Fruit fly (Drosophila melanogaster) whole organism, embryonic: ENCODE results near the gene yellow-f2.
A peak's percentile ranks its signal among the peaks of the same experiment; 100 is the strongest.

ENCODE experiments used
- Abd-B ChIP-seq: fragments of 200-800 bp; sonication (Bioruptor generic); optimal IDR thresholded peaks from 2 replicates; lab custom pipeline; 2018; ENCODE audit warnings: missing biosample characterization, mild to moderate bottlenecking, missing genetic modification characterization, moderate library complexity
- Blimp-1 ChIP-seq: fragments of 200-800 bp; sonication (Bioruptor generic); optimal IDR thresholded peaks from 3 replicates; lab custom pipeline; 2018; ENCODE audit warnings: missing biosample characterization, missing genetic modification characterization, mild to moderate bottlenecking, moderate library complexity, missing genetic modification reagents
- CG11093 ChIP-seq: fragments of 200-800 bp; sonication (Bioruptor generic); IDR thresholded peaks from 3 replicates; pipeline ENCODE4 v1.3.6; 2022; ENCODE audit warnings: missing biosample characterization, missing genetic modification characterization
- CG11456 ChIP-seq: fragments of 200-800 bp; sonication (Bioruptor generic); IDR thresholded peaks from 3 replicates; pipeline ENCODE4 v1.3.6; 2022; ENCODE audit warnings: missing biosample characterization, missing genetic modification characterization
- CG12155 ChIP-seq: fragments of 200-800 bp; sonication (Bioruptor generic); optimal IDR thresholded peaks from 3 replicates; lab custom pipeline; 2016; ENCODE audit warnings: missing biosample characterization, missing genetic modification characterization
- CG1233 ChIP-seq: fragments of 200-800 bp; sonication (Bioruptor generic); optimal IDR thresholded peaks from 4 replicates; lab custom pipeline; 2018; ENCODE audit warnings: missing biosample characterization, mild to moderate bottlenecking, missing genetic modification characterization
- CG12659 ChIP-seq: fragments of 200-800 bp; sonication (Bioruptor generic); optimal IDR thresholded peaks from 3 replicates; lab custom pipeline; 2017; ENCODE audit warnings: mild to moderate bottlenecking, missing biosample characterization, missing genetic modification reagents, missing genetic modification characterization
- CG14014 ChIP-seq: fragments of 200-800 bp; sonication (Bioruptor generic); IDR thresholded peaks from 2 replicates; pipeline ENCODE4 v1.3.6; 2022; ENCODE audit warnings: missing biosample characterization, missing genetic modification characterization
- CG2120 ChIP-seq: fragments of 200-800 bp; sonication (Bioruptor generic); optimal IDR thresholded peaks from 3 replicates; lab custom pipeline; 2016; ENCODE audit warnings: missing biosample characterization, missing genetic modification characterization
- CG2129 ChIP-seq: fragments of 200-800 bp; sonication (Bioruptor generic); IDR thresholded peaks from 2 replicates; pipeline ENCODE4 v1.3.6; 2022; ENCODE audit warnings: missing biosample characterization, missing genetic modification characterization; ENCODE audit not compliant: partially characterized antibody
- CG2875 ChIP-seq: fragments of 200-800 bp; sonication (Bioruptor generic); optimal IDR thresholded peaks from 2 replicates; lab custom pipeline; 2017; ENCODE audit warnings: missing biosample characterization, mild to moderate bottlenecking, missing genetic modification characterization, missing genetic modification reagents
- CG3281 ChIP-seq: fragments of 200-800 bp; sonication (Bioruptor generic); optimal IDR thresholded peaks from 3 replicates; lab custom pipeline; 2017; ENCODE audit warnings: missing biosample characterization, mild to moderate bottlenecking, missing genetic modification characterization
- CG3726 ChIP-seq: fragments of 200-800 bp; sonication (Bioruptor generic); IDR thresholded peaks from 3 replicates; pipeline ENCODE4, ENCODE4 v1.3.6; 2022; ENCODE audit warnings: missing biosample characterization, missing genetic modification characterization
- CG5180 ChIP-seq: fragments of 200-800 bp; sonication (Bioruptor generic); optimal IDR thresholded peaks from 3 replicates; lab custom pipeline; 2017; ENCODE audit warnings: missing biosample characterization, missing genetic modification characterization, mild to moderate bottlenecking, moderate library complexity, missing genetic modification reagents
- CG6175 ChIP-seq: fragments of 200-800 bp; sonication (Bioruptor generic); IDR thresholded peaks from 3 replicates; pipeline ENCODE4 v1.3.6; 2022; ENCODE audit warnings: missing biosample characterization, missing genetic modification characterization
- CG6854 ChIP-seq: fragments of 200-800 bp; sonication (Bioruptor generic); optimal IDR thresholded peaks from 3 replicates; lab custom pipeline; 2017; ENCODE audit warnings: missing biosample characterization, mild to moderate bottlenecking, missing genetic modification characterization
- Camta ChIP-seq: fragments of 200-800 bp; sonication (Bioruptor generic); optimal IDR thresholded peaks from 2 replicates; lab custom pipeline; 2016; ENCODE audit warnings: missing biosample characterization, missing genetic modification characterization
- Chrac-16 ChIP-seq: fragments of 200-800 bp; sonication (Bioruptor generic); optimal IDR thresholded peaks from 3 replicates; lab custom pipeline; 2016; ENCODE audit warnings: missing biosample characterization, missing genetic modification characterization
- Dbx ChIP-seq: fragments of 200-800 bp; sonication (Bioruptor generic); IDR thresholded peaks from 3 replicates; pipeline ENCODE4 v1.3.6; 2022; ENCODE audit warnings: missing biosample characterization, missing genetic modification characterization
- Deaf1 ChIP-seq: fragments of 200-800 bp; optimal IDR thresholded peaks from 3 replicates; lab custom pipeline; 2019; ENCODE audit warnings: missing biosample characterization, mild to moderate bottlenecking, missing genetic modification characterization, moderate library complexity
- Dfd ChIP-seq, 2 experiments: fragments of >200 bp; optimal IDR thresholded peaks; 2 replicates each; lab custom pipeline; 2017; ENCODE audit warnings: missing biosample characterization in 2 of 2, missing genetic modification characterization in 2 of 2
- E2f1 ChIP-seq: fragments of 200-800 bp; sonication (Bioruptor generic); IDR thresholded peaks from 2 replicates; pipeline ENCODE4 v1.3.6; 2022; ENCODE audit warnings: missing biosample characterization, missing genetic modification characterization
- GATAe ChIP-seq: fragments of 200-800 bp; sonication (Bioruptor generic); conservative IDR thresholded peaks from 2 replicates; pipeline ENCODE4 v1.3.6; 2022; ENCODE audit warnings: missing biosample characterization, missing genetic modification characterization
- Gsc ChIP-seq: fragments of 200-800 bp; sonication (Bioruptor generic); IDR thresholded peaks from 2 replicates; pipeline ENCODE4 v1.3.6; 2022; ENCODE audit warnings: missing biosample characterization, missing genetic modification characterization
- HHEX ChIP-seq: fragments of 200-800 bp; sonication (Bioruptor generic); optimal IDR thresholded peaks from 3 replicates; lab custom pipeline; 2017; ENCODE audit warnings: missing biosample characterization, mild to moderate bottlenecking, missing genetic modification characterization, missing genetic modification reagents
- Opbp ChIP-seq: fragments of 200-800 bp; sonication (Bioruptor generic); IDR thresholded peaks from 3 replicates; pipeline ENCODE4 v1.3.6; 2022; ENCODE audit warnings: missing biosample characterization, missing genetic modification characterization; ENCODE audit not compliant: partially characterized antibody
- PHDP ChIP-seq: fragments of 200-800 bp; sonication (Bioruptor generic); optimal IDR thresholded peaks from 3 replicates; lab custom pipeline; 2018; ENCODE audit warnings: missing biosample characterization, mild to moderate bottlenecking, missing genetic modification characterization, moderate library complexity
- Stat92E ChIP-seq, 3 experiments: fragments of >200 bp in 2 of 3; fragments of 200-800 bp in 1 of 3; sonication (Bioruptor generic) in 1 of 3; optimal IDR thresholded peaks; 2 replicates each; lab custom pipeline; 2017 to 2019; ENCODE audit warnings: missing biosample characterization in 3 of 3, missing genetic modification characterization in 3 of 3, mild to moderate bottlenecking in 1 of 3, moderate library complexity in 1 of 3
- ara ChIP-seq: fragments of 200-800 bp; sonication (Bioruptor generic); IDR thresholded peaks from 2 replicates; pipeline ENCODE4 v1.3.6; 2022; ENCODE audit warnings: missing biosample characterization, missing genetic modification characterization
- cato ChIP-seq: fragments of 200-800 bp; sonication (Bioruptor generic); optimal IDR thresholded peaks from 2 replicates; lab custom pipeline; 2016; ENCODE audit warnings: missing biosample characterization, missing genetic modification characterization, borderline replicate concordance
- chif ChIP-seq, 2 experiments: fragments of 200-800 bp; sonication (Bioruptor generic); optimal IDR thresholded peaks; 3 replicates each; lab custom pipeline; 2016; ENCODE audit warnings: missing biosample characterization in 2 of 2, missing genetic modification characterization in 2 of 2
- disco-r ChIP-seq: fragments of 200-800 bp; sonication (Bioruptor generic); optimal IDR thresholded peaks from 2 replicates; lab custom pipeline; 2016; ENCODE audit warnings: missing biosample characterization, missing genetic modification characterization
- dm ChIP-seq: fragments of 200-800 bp; sonication (Bioruptor generic); optimal IDR thresholded peaks from 3 replicates; lab custom pipeline; 2016; ENCODE audit warnings: missing biosample characterization, missing genetic modification characterization
- ems ChIP-seq: fragments of 200-800 bp; sonication (Bioruptor generic); optimal IDR thresholded peaks from 3 replicates; lab custom pipeline; 2016; ENCODE audit warnings: missing biosample characterization, missing genetic modification characterization
- exex ChIP-seq: fragments of 200-800 bp; sonication (Bioruptor generic); optimal IDR thresholded peaks from 4 replicates; lab custom pipeline; 2018; ENCODE audit warnings: missing biosample characterization, mild to moderate bottlenecking, missing genetic modification characterization, moderate library complexity
- fd102C ChIP-seq: fragments of 200-800 bp; sonication (Bioruptor generic); optimal IDR thresholded peaks from 2 replicates; lab custom pipeline; 2018; ENCODE audit warnings: missing biosample characterization, mild to moderate bottlenecking, missing genetic modification characterization, moderate library complexity
- gem ChIP-seq: fragments of 200-800 bp; sonication (Bioruptor generic); optimal IDR thresholded peaks from 2 replicates; lab custom pipeline; 2019; ENCODE audit warnings: missing biosample characterization, mild to moderate bottlenecking, missing genetic modification characterization, moderate library complexity
- grn ChIP-seq: fragments of 200-800 bp; sonication (Bioruptor generic); optimal IDR thresholded peaks from 3 replicates; lab custom pipeline; 2017; ENCODE audit warnings: missing biosample characterization, missing genetic modification characterization
- h ChIP-seq: fragments of >200 bp; optimal IDR thresholded peaks from 2 replicates; lab custom pipeline; 2017
- kah ChIP-seq: fragments of 200-800 bp; sonication (Bioruptor generic); optimal IDR thresholded peaks from 2 replicates; lab custom pipeline; 2018; ENCODE audit warnings: missing biosample characterization, mild to moderate bottlenecking, missing genetic modification characterization
- kni ChIP-seq: fragments of 200-800 bp; sonication (Bioruptor generic); optimal IDR thresholded peaks from 3 replicates; lab custom pipeline; 2017; ENCODE audit warnings: mild to moderate bottlenecking, missing biosample characterization, missing genetic modification reagents, missing genetic modification characterization
- luna ChIP-seq: fragments of 200-800 bp; sonication (Bioruptor generic); optimal IDR thresholded peaks from 2 replicates; lab custom pipeline; 2016; ENCODE audit warnings: missing biosample characterization, missing genetic modification characterization
- onecut ChIP-seq: fragments of 200-800 bp; sonication (Bioruptor generic); IDR thresholded peaks from 2 replicates; pipeline ENCODE4 v1.3.6; 2022; ENCODE audit warnings: missing biosample characterization, missing genetic modification characterization
- pnt ChIP-seq: fragments of 200-800 bp; sonication (Bioruptor generic); optimal IDR thresholded peaks from 3 replicates; lab custom pipeline; 2016; ENCODE audit warnings: missing biosample characterization, missing genetic modification characterization
- sens ChIP-seq: fragments of 200-800 bp; sonication (Bioruptor generic); peaks from one replicate; lab custom pipeline; 2016; ENCODE audit warnings: missing biosample characterization, missing genetic modification characterization
- sqz ChIP-seq: fragments of 200-800 bp; sonication (Bioruptor generic); optimal IDR thresholded peaks from 3 replicates; lab custom pipeline; 2018; ENCODE audit warnings: missing biosample characterization, mild to moderate bottlenecking, missing genetic modification characterization
- sug ChIP-seq: fragments of 200-800 bp; optimal IDR thresholded peaks from 2 replicates; lab custom pipeline; 2019; ENCODE audit warnings: missing biosample characterization, mild to moderate bottlenecking, missing genetic modification characterization, moderate library complexity
- usp ChIP-seq: fragments of >200 bp; optimal IDR thresholded peaks from 2 replicates; lab custom pipeline; 2017; ENCODE audit warnings: missing biosample characterization, missing genetic modification characterization
- vnd ChIP-seq: fragments of 200-800 bp; sonication (Bioruptor generic); IDR thresholded peaks from 3 replicates; pipeline ENCODE4 v1.3.6; 2022; ENCODE audit warnings: missing biosample characterization, missing genetic modification characterization; ENCODE audit not compliant: partially characterized antibody

The yellow-f2 gene

DNA sequence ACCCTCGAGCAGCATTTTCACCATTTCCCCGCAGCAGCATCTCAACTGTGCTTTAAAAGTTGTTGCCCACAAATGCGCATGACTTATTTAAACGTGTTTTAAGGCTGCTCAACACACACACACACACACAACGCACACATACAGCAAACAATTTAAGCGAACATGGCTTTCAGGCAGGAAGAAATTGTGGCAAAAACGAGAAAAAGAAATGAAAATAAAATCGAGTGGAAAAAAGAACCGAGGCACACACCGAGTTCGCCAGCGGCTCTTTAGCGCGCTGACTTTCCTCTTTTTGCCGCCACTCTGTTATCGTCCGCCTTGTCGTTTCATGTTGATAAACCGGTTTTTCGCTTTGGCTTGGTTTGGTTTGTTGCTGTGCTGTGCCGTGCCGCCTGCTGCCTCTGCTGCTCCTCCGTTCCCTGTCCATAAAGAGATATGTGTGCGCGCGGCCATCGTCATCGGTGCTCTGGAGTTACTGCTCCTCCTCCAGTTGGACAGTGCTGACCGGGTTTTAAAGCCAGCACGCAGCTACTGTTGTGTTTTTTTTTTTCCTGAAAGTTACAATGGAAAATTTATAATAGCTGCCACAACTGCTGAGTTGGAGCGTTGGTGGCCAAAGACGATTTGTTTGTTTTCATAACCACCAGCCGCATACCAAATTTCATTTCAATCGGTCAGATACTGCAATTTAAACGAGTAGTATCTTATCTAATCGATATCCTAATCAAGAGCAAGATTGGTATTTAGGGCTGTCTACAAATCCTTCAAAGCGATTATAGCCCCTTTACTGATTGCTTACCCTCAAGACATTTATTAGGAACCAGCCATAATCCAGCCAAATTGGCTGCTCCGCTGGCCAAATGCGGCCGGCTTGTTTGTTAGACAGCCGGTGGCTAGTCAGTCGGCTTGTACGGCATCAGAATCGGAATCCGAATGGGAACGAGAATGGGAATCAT, 21.1 kb upstream of the yellow-f2 start (continued):
- TF ChIP-seq Dbx (peak; percentile 29; the same call in 1 of the 3 replicates), ems (GFP tag; lab: Kevin White, UChicago) (no peak), CG3281 (GFP tag; lab: Kevin White, UChicago) (peak; percentile 16), CG3726 (GFP tag; lab: Robert Waterston, UW) (no peak), onecut (GFP tag; lab: Robert Waterston, UW) (0 out of 2 replicates have a peak, but pooled peaks have one; percentile 4), CG2875 (GFP tag; lab: Kevin White, UChicago) (no peak), Abd-B (GFP tag; lab: Kevin White, UChicago) (no peak), luna (GFP tag; lab: Kevin White, UChicago) (no peak), exex (tag; lab: Kevin White, UChicago) (peak; percentile 70), kah (no peak), usp (GFP tag; lab: Kevin White, UChicago) (no peak), CG14014 (GFP tag; lab: Robert Waterston, UW) (no peak), CG5180 (GFP tag; lab: Kevin White, UChicago) (no peak), sug (peak; percentile 48), chif (GFP tag; optimal IDR thresholded peaks at IDR 0.05; lab: Kevin White, UChicago) (peak in 1 of 2 experiments; percentile 27), CG11456 (GFP tag; lab: Robert Waterston, UW) (no peak), fd102C (no peak), ara (GFP tag; lab: Robert Waterston, UW) (no peak), Camta (GFP tag; lab: Kevin White, UChicago) (no peak), grn (GFP tag; lab: Kevin White, UChicago) (peak; percentile 88), pnt (no peak), cato (GFP tag; lab: Kevin White, UChicago) (no peak), Deaf1 (peak; percentile 43), h (lab: Kevin White, UChicago) (no peak), PHDP (tag; lab: Kevin White, UChicago) (peak; percentile 16), HHEX (no peak), Opbp (GFP tag; lab: Robert Waterston, UW) (no peak), sens (GFP tag; lab: Kevin White, UChicago) (peak; percentile 89), CG2120 (peak; percentile 59), CG6854 (GFP tag; lab: Kevin White, UChicago) (no peak), CG12659 (GFP tag; lab: Kevin White, UChicago) (peak; percentile 22), Dfd (GFP tag; optimal IDR thresholded peaks at IDR 0.05; lab: Kevin White, UChicago) (no peak), CG12155 (GFP tag; lab: Kevin White, UChicago) (peak; percentile 7), CG6175 (GFP tag; lab: Robert Waterston, UW) (peak; percentile 86), GATAe (peak; percentile 18; the same call in 1 of the 2 replicates), kni (peak; percentile 56), Stat92E (GFP tag; optimal IDR thresholded peaks at IDR 0.05; lab: Kevin White, UChicago) (peak in 1 of 3 experiments; percentile 38), vnd (GFP tag; lab: Robert Waterston, UW) (no peak), gem (tag; lab: Kevin White, UChicago) (peak; percentile 22), disco-r (GFP tag; lab: Kevin White, UChicago) (no peak), Gsc (GFP tag; lab: Robert Waterston, UW) (no peak), dm (GFP tag; lab: Kevin White, UChicago) (no peak), Chrac-16 (GFP tag; lab: Kevin White, UChicago) (no peak), Blimp-1 (GFP tag; lab: Kevin White, UChicago) (no peak), CG1233 (GFP tag; lab: Kevin White, UChicago) (peak; percentile 23), E2f1 (GFP tag; lab: Robert Waterston, UW) (no peak), CG2129 (GFP tag; lab: Robert Waterston, UW) (no peak), CG11093 (GFP tag; lab: Robert Waterston, UW) (no peak), sqz (GFP tag; lab: Kevin White, UChicago) (peak; percentile 61)
